Worm (Caenorhabditis elegans): ENCODE data around the gene sbt-1.
A peak's percentile ranks its signal among the peaks of the same experiment; 100 is the strongest.

Gene sbt-1

ce11 chrV:20815842-20816241 lies 12.8 kb downstream of the sbt-1 start, which contains the start of gene sshk-1:
Gene sshk-1 (plus strand): TSS chrV:20816142.
- TF ChIP-seq nhr-25 (tag; optimal IDR thresholded peaks at IDR 0.05; ENCODE audit: borderline replicate concordance, insufficient read depth) (no peak), R02D3.7 (tag; optimal IDR thresholded peaks at IDR 0.05) (no peak), dpl-1 (GFP tag; optimal IDR thresholded peaks at IDR 0.05) (no peak), cey-2 (tag; optimal IDR thresholded peaks at IDR 0.05; ENCODE audit: borderline replicate concordance, insufficient read depth) (no peak), dmd-6 (GFP tag; IDR thresholded peaks at IDR 0.05) (no peak), aha-1 (tag) (no peak), gei-8 (GFP tag; optimal IDR thresholded peaks at IDR 0.05) (no peak), hlh-11 (tag; optimal IDR thresholded peaks at IDR 0.05) (no peak), lsy-2 (tag; optimal IDR thresholded peaks at IDR 0.05) (no peak), spr-1 (tag; optimal IDR thresholded peaks at IDR 0.05) (no peak), ZK337.2 (GFP tag; IDR thresholded peaks at IDR 0.05) (no peak), nhr-11 (tag; optimal IDR thresholded peaks at IDR 0.05) (no peak), lin-29 (GFP tag; IDR thresholded peaks at IDR 0.05) (no peak), Y75B8A.6 (GFP tag; IDR thresholded peaks at IDR 0.05) (no peak), nhr-10 (tag; optimal IDR thresholded peaks at IDR 0.05) (no peak), nhr-102 (tag; optimal IDR thresholded peaks at IDR 0.05) (no peak), F26F4.8 (GFP tag; conservative IDR thresholded peaks at IDR 0.05) (no peak), skn-1 (tag; optimal IDR thresholded peaks at IDR 0.05) (no peak)

- TF ChIP-seq Y48G9A.11 (GFP tag; IDR thresholded peaks at IDR 0.05) (no peak), T20F7.1 (GFP tag; optimal IDR thresholded peaks at IDR 0.05) (no peak), lin-13 (GFP tag; optimal IDR thresholded peaks at IDR 0.05) (no peak), fos-1 (tag; optimal IDR thresholded peaks at IDR 0.05) (no peak), ztf-11 (tag; optimal IDR thresholded peaks at IDR 0.05) (no peak), skn-1 (tag; optimal IDR thresholded peaks at IDR 0.05) (no peak), D1046.2 (GFP tag; IDR thresholded peaks at IDR 0.05) (no peak), madf-5 (GFP tag; IDR thresholded peaks at IDR 0.05) (no peak), nhr-76 (tag; optimal IDR thresholded peaks at IDR 0.05) (no peak), nhr-77 (tag; optimal IDR thresholded peaks at IDR 0.05) (no peak), nhr-10 (tag; optimal IDR thresholded peaks at IDR 0.05) (no peak), lin-39 (tag; optimal IDR thresholded peaks at IDR 0.05) (no peak), mxl-3 (GFP tag; optimal IDR thresholded peaks at IDR 0.05) (no peak), saeg-2 (GFP tag; IDR thresholded peaks at IDR 0.05) (no peak), gei-8 (GFP tag; optimal IDR thresholded peaks at IDR 0.05) (no peak)
These were observed 14.3 kb downstream of the sbt-1 start, which contains the start of gene Y44A6D.7 for ce11 chrV:20814424-20814823. Gene Y44A6D.7 (plus strand): TSS chrV:20814724.

- no peak for TF ChIP-seq mxl-3 (GFP tag; optimal IDR thresholded peaks at IDR 0.05)
- TF ChIP-seq mxl-2 (GFP tag; conservative IDR thresholded peaks at IDR 0.05) = no peak
- TF ChIP-seq unc-62 (GFP tag; optimal IDR thresholded peaks at IDR 0.05 in 1 of 2) = peak in 1 of 2 experiments; percentile 92
- TF ChIP-seq unc-62 (tag; optimal IDR thresholded peaks at IDR 0.05) = no peak
- TF ChIP-seq cey-2 (tag; optimal IDR thresholded peaks at IDR 0.05; ENCODE audit: borderline replicate concordance, insufficient read depth) = no peak
- TF ChIP-seq hmg-1.1 (GFP tag; IDR thresholded peaks at IDR 0.05) = no peak
- TF ChIP-seq ZK337.2 (GFP tag; IDR thresholded peaks at IDR 0.05) = no peak
- TF ChIP-seq lin-38 (GFP tag; IDR thresholded peaks at IDR 0.05) = no peak
These were observed 15.0 kb downstream of the sbt-1 start for ce11 chrV:20813646-20814045.

DNA sequence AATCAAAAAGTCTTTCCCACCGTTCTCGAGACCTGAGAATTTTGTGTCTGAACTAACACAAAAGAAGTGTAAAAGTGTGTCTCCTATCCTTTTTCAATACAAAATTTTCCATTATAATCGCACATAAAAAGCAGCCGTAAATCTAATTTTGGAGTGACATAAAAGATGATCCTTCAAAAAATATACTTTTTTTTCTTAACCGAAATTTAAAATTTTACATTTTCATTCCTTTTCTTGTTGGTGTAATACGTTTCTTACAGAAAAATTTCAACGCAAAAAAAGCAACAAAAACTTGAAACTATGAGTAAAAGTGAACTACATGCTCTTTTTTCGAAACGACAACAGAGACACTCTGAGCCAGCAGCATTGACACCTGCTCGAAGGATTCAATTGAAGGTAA lies 21.6 kb downstream of the sbt-1 start, which contains the start of gene Y44A6D.6:
Y44A6D.6 (plus strand) TSS at position 301 of the 400 bp plus-strand sequence.
- TF ChIP-seq snpc-4 (tag; optimal IDR thresholded peaks at IDR 0.05) = no peak
- no peak for TF ChIP-seq nhr-11 (tag; optimal IDR thresholded peaks at IDR 0.05)
- no peak for TF ChIP-seq zag-1 (tag; optimal IDR thresholded peaks at IDR 0.05)
